Fruit fly (Drosophila melanogaster) whole organism, embryonic: ENCODE measurements around the gene vkg.

Source experiments
- Ada2b ChIP-seq: fragments of 200-800 bp; sonication (Bioruptor generic); IDR thresholded peaks from 2 replicates; pipeline ENCODE4 v1.3.6; 2022; ENCODE audit warnings: missing biosample characterization, missing genetic modification characterization
- Awh ChIP-seq: fragments of 200-800 bp; sonication (Bioruptor generic); IDR thresholded peaks from 2 replicates; pipeline ENCODE4, ENCODE4 v1.3.6; 2022; ENCODE audit warnings: missing biosample characterization, missing genetic modification characterization
- BEAF-32 ChIP-seq: fragments of 200-800 bp; sonication (Bioruptor generic); optimal IDR thresholded peaks from 3 replicates; lab custom pipeline; 2017; ENCODE audit warnings: missing biosample characterization, missing genetic modification characterization, mild to moderate bottlenecking, moderate library complexity, missing genetic modification reagents
- Bteb2 ChIP-seq: fragments of 200-800 bp; sonication (Bioruptor generic); optimal IDR thresholded peaks from 2 replicates; lab custom pipeline; 2016; ENCODE audit warnings: missing biosample characterization, missing genetic modification characterization
- CG10209 ChIP-seq: fragments of 200-800 bp; sonication (Bioruptor generic); optimal IDR thresholded peaks from 3 replicates; lab custom pipeline; 2017; ENCODE audit warnings: missing biosample characterization, mild to moderate bottlenecking, missing genetic modification characterization, missing genetic modification reagents
- CG10462 ChIP-seq: fragments of 200-800 bp; sonication (Bioruptor generic); optimal IDR thresholded peaks from 2 replicates; lab custom pipeline; 2016; ENCODE audit warnings: missing biosample characterization, missing genetic modification characterization
- CG10979 ChIP-seq: fragments of 200-800 bp; sonication (Bioruptor generic); optimal IDR thresholded peaks from 2 replicates; lab custom pipeline; 2018; ENCODE audit warnings: missing biosample characterization, mild to moderate bottlenecking, missing genetic modification characterization, moderate library complexity
- CG11696 ChIP-seq: fragments of 200-800 bp; sonication (Bioruptor generic); IDR thresholded peaks from 2 replicates; pipeline ENCODE4 v1.3.6; 2022; ENCODE audit warnings: missing biosample characterization, missing genetic modification characterization
- CG14441 ChIP-seq: fragments of 200-800 bp; sonication (Bioruptor generic); IDR thresholded peaks from 2 replicates; pipeline ENCODE4 v1.3.6; 2022; ENCODE audit warnings: missing biosample characterization, missing genetic modification characterization
- CG14710 ChIP-seq: fragments of 200-800 bp; sonication (Bioruptor generic); optimal IDR thresholded peaks from 3 replicates; lab custom pipeline; 2019; ENCODE audit warnings: missing biosample characterization, mild to moderate bottlenecking, missing genetic modification characterization, moderate library complexity
- CG17361 ChIP-seq: fragments of 200-800 bp; sonication (Bioruptor generic); IDR thresholded peaks from 3 replicates; pipeline ENCODE4 v1.3.6; 2022; ENCODE audit warnings: missing biosample characterization, missing genetic modification characterization
- CG18262 ChIP-seq: fragments of 200-800 bp; optimal IDR thresholded peaks from 3 replicates; lab custom pipeline; 2019; ENCODE audit warnings: missing biosample characterization, mild to moderate bottlenecking, missing genetic modification characterization, moderate library complexity
- CG2712 ChIP-seq: fragments of 200-800 bp; optimal IDR thresholded peaks from 3 replicates; lab custom pipeline; 2019; ENCODE audit warnings: missing biosample characterization, mild to moderate bottlenecking, missing genetic modification characterization, moderate library complexity
- CG3281 ChIP-seq: fragments of 200-800 bp; sonication (Bioruptor generic); optimal IDR thresholded peaks from 3 replicates; lab custom pipeline; 2017; ENCODE audit warnings: missing biosample characterization, mild to moderate bottlenecking, missing genetic modification characterization
- CG3847 ChIP-seq: fragments of 200-800 bp; sonication (Bioruptor generic); IDR thresholded peaks from 2 replicates; pipeline ENCODE4 v1.3.6; 2022; ENCODE audit warnings: missing biosample characterization, missing genetic modification characterization
- CG4854 ChIP-seq: fragments of 200-800 bp; sonication (Bioruptor generic); optimal IDR thresholded peaks from 2 replicates; lab custom pipeline; 2016; ENCODE audit warnings: missing biosample characterization, missing genetic modification characterization, inconsistent platforms
- CG6272 ChIP-seq: fragments of 200-800 bp; sonication (Bioruptor generic); IDR thresholded peaks from 2 replicates; pipeline ENCODE4 v1.3.6; 2022; ENCODE audit warnings: missing biosample characterization, missing genetic modification characterization
- CG6654 ChIP-seq: fragments of 200-800 bp; sonication (Bioruptor generic); optimal IDR thresholded peaks from 2 replicates; lab custom pipeline; 2017; ENCODE audit warnings: missing biosample characterization, mild to moderate bottlenecking, missing genetic modification characterization
- CG6791 ChIP-seq: fragments of 200-800 bp; sonication (Bioruptor generic); IDR thresholded peaks from 3 replicates; pipeline ENCODE4 v1.3.6; 2022; ENCODE audit warnings: missing biosample characterization, missing genetic modification characterization; ENCODE audit not compliant: partially characterized antibody
- CG8089 ChIP-seq: fragments of 200-800 bp; sonication (Bioruptor generic); optimal IDR thresholded peaks from 3 replicates; lab custom pipeline; 2016; ENCODE audit warnings: missing biosample characterization, missing genetic modification characterization
- H2.0 ChIP-seq: fragments of 200-800 bp; sonication (Bioruptor generic); IDR thresholded peaks from 2 replicates; pipeline ENCODE4 v1.3.6; 2022; ENCODE audit warnings: missing biosample characterization, missing genetic modification characterization
- HmgZ ChIP-seq: fragments of 200-800 bp; sonication (Bioruptor generic); optimal IDR thresholded peaks from 2 replicates; lab custom pipeline; 2018; ENCODE audit warnings: missing biosample characterization, mild to moderate bottlenecking, missing genetic modification characterization
- Hmx ChIP-seq: fragments of 200-800 bp; sonication (Bioruptor generic); optimal IDR thresholded peaks from 2 replicates; lab custom pipeline; 2016; ENCODE audit warnings: missing biosample characterization, missing genetic modification characterization
- Neu2 ChIP-seq: fragments of 200-800 bp; sonication (Bioruptor generic); optimal IDR thresholded peaks from 3 replicates; lab custom pipeline; 2016; ENCODE audit warnings: missing biosample characterization, missing genetic modification characterization, borderline replicate concordance
- Nf-YC ChIP-seq: fragments of 200-800 bp; optimal IDR thresholded peaks from 3 replicates; lab custom pipeline; 2019; ENCODE audit warnings: missing biosample characterization, mild to moderate bottlenecking, missing genetic modification characterization, moderate library complexity
- PHDP ChIP-seq: fragments of 200-800 bp; sonication (Bioruptor generic); optimal IDR thresholded peaks from 3 replicates; lab custom pipeline; 2018; ENCODE audit warnings: missing biosample characterization, mild to moderate bottlenecking, missing genetic modification characterization, moderate library complexity
- Pdp1 ChIP-seq, 2 experiments: fragments of 200-800 bp; sonication (Bioruptor generic); optimal IDR thresholded peaks; 3 replicates each; lab custom pipeline; 2016; ENCODE audit warnings: missing biosample characterization in 2 of 2, missing genetic modification characterization in 2 of 2, mild to moderate bottlenecking in 1 of 2, moderate library complexity in 1 of 2
- ap ChIP-seq: fragments of 200-800 bp; sonication (Bioruptor generic); IDR thresholded peaks from 2 replicates; pipeline ENCODE4 v1.3.6; 2022; ENCODE audit warnings: missing biosample characterization, missing genetic modification characterization
- ato ChIP-seq: fragments of 200-800 bp; sonication (Bioruptor generic); IDR thresholded peaks from 2 replicates; pipeline ENCODE4 v1.3.6; 2022; ENCODE audit warnings: missing biosample characterization, missing genetic modification characterization; ENCODE audit not compliant: partially characterized antibody
- bab2 ChIP-seq: fragments of 200-800 bp; sonication (Bioruptor generic); optimal IDR thresholded peaks from 2 replicates; lab custom pipeline; 2016; ENCODE audit warnings: missing biosample characterization, missing genetic modification characterization
- bsh ChIP-seq, 2 experiments: fragments of 200-800 bp; sonication (Bioruptor generic); optimal IDR thresholded peaks; 2 replicates each; lab custom pipeline; 2017 to 2018; ENCODE audit warnings: mild to moderate bottlenecking in 2 of 2, missing biosample characterization in 2 of 2, missing genetic modification characterization in 2 of 2, moderate library complexity in 1 of 2
- dmrt99B ChIP-seq: fragments of 200-800 bp; sonication (Bioruptor generic); optimal IDR thresholded peaks from 2 replicates; lab custom pipeline; 2018; ENCODE audit warnings: missing biosample characterization, mild to moderate bottlenecking, missing genetic modification characterization, moderate library complexity
- ftz-f1 ChIP-seq: fragments of 200-800 bp; sonication (Bioruptor generic); optimal IDR thresholded peaks from 2 replicates; lab custom pipeline; 2016; ENCODE audit warnings: missing biosample characterization, missing genetic modification characterization
- gcm2 ChIP-seq: fragments of 200-800 bp; sonication (Bioruptor generic); optimal IDR thresholded peaks from 2 replicates; lab custom pipeline; 2016; ENCODE audit warnings: missing biosample characterization, missing genetic modification characterization
- h ChIP-seq: fragments of >200 bp; optimal IDR thresholded peaks from 2 replicates; lab custom pipeline; 2017
- hkb ChIP-seq, 2 experiments: fragments of 200-800 bp in 1 of 2; fragments of >200 bp in 1 of 2; sonication (Bioruptor generic) in 1 of 2; IDR thresholded peaks in 1 of 2; optimal IDR thresholded peaks in 1 of 2; 2 replicates each; pipeline versions ENCODE4 v1.3.6 to Lab custom; 2017 to 2022; ENCODE audit warnings: missing biosample characterization in 1 of 2, missing genetic modification characterization in 1 of 2
- jumu ChIP-seq: fragments of 200-800 bp; sonication (Bioruptor generic); optimal IDR thresholded peaks from 3 replicates; lab custom pipeline; 2016; ENCODE audit warnings: missing biosample characterization, missing genetic modification characterization
- lilli ChIP-seq: fragments of 200-800 bp; sonication (Bioruptor generic); optimal IDR thresholded peaks from 3 replicates; lab custom pipeline; 2016; ENCODE audit warnings: missing biosample characterization, missing genetic modification characterization
- maf-S ChIP-seq: fragments of 200-800 bp; sonication (Bioruptor generic); optimal IDR thresholded peaks from 2 replicates; lab custom pipeline; 2016; ENCODE audit warnings: missing biosample characterization, missing genetic modification characterization
- mld ChIP-seq: fragments of 200-800 bp; sonication (Bioruptor generic); IDR thresholded peaks from 3 replicates; pipeline ENCODE4 v1.3.6; 2022; ENCODE audit warnings: missing biosample characterization, missing genetic modification characterization; ENCODE audit not compliant: partially characterized antibody
- pnt ChIP-seq: fragments of 200-800 bp; sonication (Bioruptor generic); optimal IDR thresholded peaks from 3 replicates; lab custom pipeline; 2016; ENCODE audit warnings: missing biosample characterization, missing genetic modification characterization
- prd ChIP-seq, 3 experiments: fragments of >200 bp in 2 of 3; fragments of 200-800 bp in 1 of 3; sonication (Bioruptor generic) in 1 of 3; optimal IDR thresholded peaks in 2 of 3; IDR thresholded peaks in 1 of 3; 2 replicates in 2 of 3; 3 replicates in 1 of 3; pipeline versions ENCODE4 v1.3.6 to Lab custom; 2017 to 2022; ENCODE audit warnings: missing biosample characterization in 1 of 3, missing genetic modification characterization in 1 of 3
- rib ChIP-seq: fragments of 200-800 bp; sonication (Bioruptor generic); IDR thresholded peaks from 2 replicates; pipeline ENCODE4 v1.3.6; 2022; ENCODE audit warnings: missing biosample characterization, missing genetic modification characterization
- sd ChIP-seq: fragments of 200-800 bp; sonication (Bioruptor generic); optimal IDR thresholded peaks from 3 replicates; lab custom pipeline; 2018; ENCODE audit warnings: missing biosample characterization, mild to moderate bottlenecking, missing genetic modification characterization, moderate library complexity
- slou ChIP-seq: fragments of 200-800 bp; sonication (Bioruptor generic); optimal IDR thresholded peaks from 3 replicates; lab custom pipeline; 2016; ENCODE audit warnings: missing biosample characterization, missing genetic modification characterization
- tup ChIP-seq: fragments of 200-800 bp; sonication (Bioruptor generic); optimal IDR thresholded peaks from 2 replicates; lab custom pipeline; 2016; ENCODE audit warnings: missing biosample characterization, mild to moderate bottlenecking, missing genetic modification characterization, moderate library complexity
- tx ChIP-seq: fragments of 200-800 bp; sonication (Bioruptor generic); optimal IDR thresholded peaks from 2 replicates; lab custom pipeline; 2016; ENCODE audit warnings: missing biosample characterization, missing genetic modification characterization
- z ChIP-seq: fragments of 200-800 bp; sonication (Bioruptor generic); IDR thresholded peaks from 3 replicates; pipeline ENCODE4 v1.3.6; 2022; ENCODE audit warnings: missing biosample characterization, missing genetic modification characterization

vkg gene

DNA sequence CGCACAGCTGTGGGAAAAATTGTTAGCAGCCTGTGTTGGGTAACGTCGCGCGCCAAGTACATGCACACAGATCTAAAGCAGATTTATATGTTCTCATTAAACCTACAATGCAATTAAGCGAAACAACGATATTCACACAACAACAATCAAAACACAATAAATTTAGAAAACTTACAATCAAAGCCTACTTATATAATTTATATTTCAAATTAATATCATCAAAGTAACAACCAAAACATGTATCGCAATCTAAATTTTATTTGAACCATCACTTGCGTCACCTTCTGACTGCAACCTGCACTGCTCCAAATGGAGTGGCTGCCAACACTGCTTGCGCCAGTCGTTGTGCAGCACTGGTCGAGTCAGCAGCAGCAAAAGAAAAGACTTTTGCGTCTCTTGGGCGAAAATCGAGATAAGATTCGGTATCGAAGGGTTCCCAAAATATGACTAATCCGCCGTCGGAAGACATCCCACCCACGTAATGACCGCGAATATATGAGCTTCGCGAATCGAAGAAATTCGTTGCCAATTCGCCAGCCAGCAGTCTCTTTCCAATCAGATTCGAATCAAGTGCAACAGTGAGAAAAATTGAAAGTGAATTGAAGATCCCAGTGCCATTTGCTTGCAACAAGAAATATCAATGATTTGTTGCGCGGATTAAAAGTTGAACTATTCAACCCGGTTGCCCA is 46.6 kb downstream of the vkg start, which contains the start of the genes CG8892 and CG34126 (continued):
- TF ChIP-seq Ada2b, result peak; percentile 93
- peak; percentile 94 for TF ChIP-seq Hmx (GFP tag; lab: Kevin White, UChicago)
- TF ChIP-seq z (GFP tag; lab: Robert Waterston, UW), result no peak
- TF ChIP-seq CG2712, result peak; percentile 98
- TF ChIP-seq rib (GFP tag; lab: Robert Waterston, UW), result peak; percentile 93
- TF ChIP-seq lilli, result peak; percentile 98
- TF ChIP-seq ftz-f1 (GFP tag; lab: Kevin White, UChicago), result peak; percentile 92
- TF ChIP-seq Awh, result peak; percentile 81
- TF ChIP-seq CG4854, result peak; percentile 95
- no peak for TF ChIP-seq prd (optimal IDR thresholded peaks at IDR 0.05; lab: Kevin White, UChicago)
- peak; percentile 98 for TF ChIP-seq prd (GFP tag; IDR thresholded peaks at IDR 0.05; lab: Robert Waterston, UW)
- TF ChIP-seq jumu (GFP tag; lab: Kevin White, UChicago), result peak; percentile 98
- peak; percentile 98 for TF ChIP-seq CG10209 (GFP tag; lab: Kevin White, UChicago)
- TF ChIP-seq slou (GFP tag; lab: Kevin White, UChicago), result peak; percentile 98
- peak; percentile 68 for TF ChIP-seq BEAF-32 (GFP tag; lab: Kevin White, UChicago)
- TF ChIP-seq Neu2 (GFP tag; lab: Kevin White, UChicago), result peak; percentile 72
- peak; percentile 95 for TF ChIP-seq CG8089
- peak; percentile 97 for TF ChIP-seq CG18262 (tag; lab: Kevin White, UChicago)
- peak; percentile 97 for TF ChIP-seq pnt
- peak; percentile 85 for TF ChIP-seq ap (GFP tag; lab: Robert Waterston, UW)
- peak; percentile 92 for TF ChIP-seq Nf-YC (tag; lab: Kevin White, UChicago)
- no peak for TF ChIP-seq mld (GFP tag; lab: Robert Waterston, UW)
- TF ChIP-seq CG11696 (GFP tag; lab: Robert Waterston, UW), result peak; percentile 78
- peak; percentile 92 for TF ChIP-seq H2.0 (GFP tag; lab: Robert Waterston, UW)
- TF ChIP-seq CG14710, result peak; percentile 98
- TF ChIP-seq CG6654, result peak; percentile 86
- TF ChIP-seq ato (GFP tag; lab: Robert Waterston, UW), result no peak
- peak; percentile 95 for TF ChIP-seq tup (GFP tag; lab: Kevin White, UChicago)
- peak; percentile 75 to 94 for TF ChIP-seq bsh (GFP tag; optimal IDR thresholded peaks at IDR 0.05; lab: Kevin White, UChicago)
- TF ChIP-seq PHDP, result peak; percentile 96
- TF ChIP-seq bab2 (GFP tag; lab: Kevin White, UChicago), result peak; percentile 97
- TF ChIP-seq CG3281, result peak; percentile 97
- TF ChIP-seq h, result no peak
- TF ChIP-seq Pdp1 (GFP tag; optimal IDR thresholded peaks at IDR 0.05; lab: Kevin White, UChicago), result peak; percentile 95 to 98
- peak; percentile 95 for TF ChIP-seq CG10979 (tag; lab: Kevin White, UChicago)
- TF ChIP-seq CG14441 (GFP tag; lab: Robert Waterston, UW), result peak; percentile 94
- TF ChIP-seq hkb (optimal IDR thresholded peaks at IDR 0.05; lab: Kevin White, UChicago), result peak; percentile 93
- TF ChIP-seq hkb (GFP tag; IDR thresholded peaks at IDR 0.05; lab: Robert Waterston, UW), result peak; percentile 92
- TF ChIP-seq CG6272 (GFP tag; lab: Robert Waterston, UW), result peak; percentile 97
- TF ChIP-seq maf-S (GFP tag; lab: Kevin White, UChicago), result peak; percentile 96
- TF ChIP-seq dmrt99B (tag; lab: Kevin White, UChicago), result peak; percentile 95
- TF ChIP-seq tx (GFP tag; lab: Kevin White, UChicago), result peak; percentile 97
- TF ChIP-seq gcm2, result peak; percentile 93
- peak; percentile 90 for TF ChIP-seq sd (tag; lab: Kevin White, UChicago)
- 0 out of 3 replicates have a peak, but pooled peaks have one; percentile 19 for TF ChIP-seq CG6791 (GFP tag; lab: Robert Waterston, UW)
- peak; percentile 98 for TF ChIP-seq HmgZ
- TF ChIP-seq CG17361 (GFP tag; lab: Robert Waterston, UW), result peak; percentile 98
- peak; percentile 97 for TF ChIP-seq CG10462
- TF ChIP-seq CG3847, result peak; percentile 99
- peak; percentile 94 for TF ChIP-seq Bteb2
